Worm (Caenorhabditis elegans): Measurements from ENCODE around the gene H39E23.2.

The H39E23.2 gene

ce11 chrV:14093805-14094204 is 16.3 kb upstream of the H39E23.2 start, which contains the start of gene D1086.8:
Gene D1086.8, plus strand, starts transcription at chrV:14094105.
- peak; percentile 4 for TF ChIP-seq C34F6.9 (tag; optimal IDR thresholded peaks at IDR 0.05)
- TF ChIP-seq nhr-25 (tag; optimal IDR thresholded peaks at IDR 0.05): no peak

- TF ChIP-seq ztf-11 (tag; optimal IDR thresholded peaks at IDR 0.05) (no peak), nhr-23 (tag; optimal IDR thresholded peaks at IDR 0.05) (no peak), elt-3 (tag; optimal IDR thresholded peaks at IDR 0.05) (no peak), F13H6.1 (tag; optimal IDR thresholded peaks at IDR 0.05) (no peak)
These were observed 15.6 kb upstream of the H39E23.2 start for ce11 chrV:14094546-14094945.

- TF ChIP-seq mab-5 (tag; optimal IDR thresholded peaks at IDR 0.05): peak; percentile 24
- TF ChIP-seq sma-3 (GFP tag; optimal IDR thresholded peaks at IDR 0.05): peak; percentile 57
- peak; percentile 84 for TF ChIP-seq sma-9 (GFP tag; optimal IDR thresholded peaks at IDR 0.05)
- no peak for TF ChIP-seq sma-9 (tag; optimal IDR thresholded peaks at IDR 0.05)
- no peak for TF ChIP-seq peb-1 (tag; optimal IDR thresholded peaks at IDR 0.05)
- TF ChIP-seq crh-2 (tag; optimal IDR thresholded peaks at IDR 0.05): no peak
- TF ChIP-seq fos-1 (tag; optimal IDR thresholded peaks at IDR 0.05): peak; percentile 26
- TF ChIP-seq nhr-21 (tag; optimal IDR thresholded peaks at IDR 0.05): peak; percentile 72
- peak in 1 of 2 experiments; percentile 3 for TF ChIP-seq mdl-1 (tag; optimal IDR thresholded peaks at IDR 0.05)
- peak; percentile 65 for TF ChIP-seq nhr-25 (tag; optimal IDR thresholded peaks at IDR 0.05)
These were observed 15.2 kb upstream of the H39E23.2 start for ce11 chrV:14094953-14095352.

- TF ChIP-seq ztf-1 (GFP tag; conservative IDR thresholded peaks at IDR 0.05) (no peak), lin-11 (tag; optimal IDR thresholded peaks at IDR 0.05) (no peak), unc-62 (GFP tag; optimal IDR thresholded peaks at IDR 0.05) (no peak), nhr-21 (tag; optimal IDR thresholded peaks at IDR 0.05) (no peak)
These were observed 12.8 kb upstream of the H39E23.2 start for ce11 chrV:14097358-14097757.

- TF ChIP-seq F13H6.1 (tag; optimal IDR thresholded peaks at IDR 0.05): peak; percentile 53
- TF ChIP-seq nhr-129 (tag; optimal IDR thresholded peaks at IDR 0.05): peak; percentile 23
- no peak for TF ChIP-seq fos-1 (tag; optimal IDR thresholded peaks at IDR 0.05)
- TF ChIP-seq Y55F3AM.14 (GFP tag; optimal IDR thresholded peaks at IDR 0.05): no peak
These were observed 11.6 kb upstream of the H39E23.2 start, which contains the start of the genes D1086.2 and D1086.1 for ce11 chrV:14098519-14098918. Gene D1086.2, minus strand, starts transcription at chrV:14098668. Gene D1086.1, plus strand, starts transcription at chrV:14098858.

- no peak for TF ChIP-seq nhr-6 (tag; optimal IDR thresholded peaks at IDR 0.05)
- no peak for TF ChIP-seq elt-1 (tag; optimal IDR thresholded peaks at IDR 0.05)
- no peak for TF ChIP-seq ztf-11 (tag; optimal IDR thresholded peaks at IDR 0.05)
- TF ChIP-seq nhr-12 (tag; optimal IDR thresholded peaks at IDR 0.05): no peak
- no peak for TF ChIP-seq unc-62 (GFP tag; optimal IDR thresholded peaks at IDR 0.05)
- no peak for TF ChIP-seq ama-1 (optimal IDR thresholded peaks at IDR 0.05)
- TF ChIP-seq nhr-77 (tag; optimal IDR thresholded peaks at IDR 0.05): no peak
- TF ChIP-seq Y55F3AM.14 (GFP tag; optimal IDR thresholded peaks at IDR 0.05): no peak
- TF ChIP-seq lin-13 (GFP tag; optimal IDR thresholded peaks at IDR 0.05): no peak
These were observed 9.3 kb upstream of the H39E23.2 start, which contains the start of gene D1086.12 for ce11 chrV:14100886-14101285. Gene D1086.12, plus strand, starts transcription at chrV:14101186.

ce11 chrV:14103970-14104369 is 6.2 kb upstream of the H39E23.2 start, which contains the start of gene D1086.9:
Gene D1086.9, plus strand, starts transcription at chrV:14104270.
- no peak for TF ChIP-seq lin-13 (GFP tag; optimal IDR thresholded peaks at IDR 0.05)

- TF ChIP-seq nhr-11 (tag; optimal IDR thresholded peaks at IDR 0.05): no peak
- no peak for TF ChIP-seq lsy-2 (tag; optimal IDR thresholded peaks at IDR 0.05)
- TF ChIP-seq nhr-23 (tag; optimal IDR thresholded peaks at IDR 0.05): no peak
- no peak for TF ChIP-seq Y55F3AM.14 (GFP tag; optimal IDR thresholded peaks at IDR 0.05)
- no peak for TF ChIP-seq ztf-11 (tag; optimal IDR thresholded peaks at IDR 0.05)
- TF ChIP-seq mbf-1 (tag; optimal IDR thresholded peaks at IDR 0.05): no peak
- no peak for TF ChIP-seq ceh-82 (tag; optimal IDR thresholded peaks at IDR 0.05)
- no peak for TF ChIP-seq mab-5 (tag; optimal IDR thresholded peaks at IDR 0.05)
- no peak for TF ChIP-seq nhr-21 (tag; optimal IDR thresholded peaks at IDR 0.05)
- TF ChIP-seq ama-1 (optimal IDR thresholded peaks at IDR 0.05): no peak
- TF ChIP-seq zag-1 (tag; optimal IDR thresholded peaks at IDR 0.05): no peak
- TF ChIP-seq ZK546.5 (tag; optimal IDR thresholded peaks at IDR 0.05): no peak
- TF ChIP-seq nhr-6 (tag; optimal IDR thresholded peaks at IDR 0.05): no peak
- no peak for TF ChIP-seq unc-55 (GFP tag; optimal IDR thresholded peaks at IDR 0.05)
- TF ChIP-seq nhr-12 (tag; optimal IDR thresholded peaks at IDR 0.05): no peak
- no peak for TF ChIP-seq unc-39 (tag; optimal IDR thresholded peaks at IDR 0.05)
- no peak for TF ChIP-seq C34F6.9 (tag; optimal IDR thresholded peaks at IDR 0.05)
- no peak for TF ChIP-seq gmeb-1 (tag; optimal IDR thresholded peaks at IDR 0.05)
These were observed 2.6 kb upstream of the H39E23.2 start, which contains the start of gene H39E23.3 for ce11 chrV:14107511-14107910. Gene H39E23.3, plus strand, starts transcription at chrV:14107811.

Data from whole organism, L2 larva.